Worm (Caenorhabditis elegans) whole organism, L2 larva: ENCODE measurements around the gene T04C12.11.

ENCODE experiments used
- C34F6.9 ChIP-seq: fragments of 150-350 bp; optimal IDR thresholded peaks from 2 replicates; lab custom pipeline; 2014; ENCODE audit warnings: missing biosample characterization, missing genetic modification characterization
- F13H6.1 ChIP-seq: sonication (generic microtip); optimal IDR thresholded peaks from 2 replicates; lab custom pipeline; 2016; ENCODE audit warnings: missing genetic modification characterization, missing compliant biosample characterization
- R02D3.7 ChIP-seq: fragments of 150-350 bp; optimal IDR thresholded peaks from 2 replicates; lab custom pipeline; 2014; ENCODE audit warnings: missing biosample characterization, missing genetic modification characterization
- Y55F3AM.14 ChIP-seq: fragments of 200-800 bp; sonication (Bioruptor generic); optimal IDR thresholded peaks from 2 replicates; lab custom pipeline; 2018; ENCODE audit warnings: mild to moderate bottlenecking, missing genetic modification characterization, missing compliant biosample characterization
- ZK546.5 ChIP-seq: sonication (generic microtip); optimal IDR thresholded peaks from 2 replicates; lab custom pipeline; 2017; ENCODE audit warnings: missing biosample characterization, missing genetic modification characterization
- aly-2 ChIP-seq: fragments of 150-350 bp; optimal IDR thresholded peaks from 2 replicates; lab custom pipeline; 2014; ENCODE audit warnings: missing biosample characterization, missing genetic modification characterization
- ama-1 ChIP-seq: fragments of 150-350 bp; optimal IDR thresholded peaks from 2 replicates; lab custom pipeline; 2018; ENCODE audit warnings: inconsistent platforms
- blmp-1 ChIP-seq: sonication (generic microtip); optimal IDR thresholded peaks from 2 replicates; lab custom pipeline; 2017; ENCODE audit warnings: missing genetic modification characterization, mild to moderate bottlenecking, missing compliant biosample characterization, antibody characterized with exemption, moderate library complexity; ENCODE audit not compliant: insufficient read depth
- dmd-4 ChIP-seq: sonication (generic microtip); optimal IDR thresholded peaks from 2 replicates; lab custom pipeline; 2017; ENCODE audit warnings: missing biosample characterization, missing genetic modification characterization
- elt-1 ChIP-seq: fragments of 150-350 bp; optimal IDR thresholded peaks from 2 replicates; lab custom pipeline; 2014; ENCODE audit warnings: missing biosample characterization, missing genetic modification characterization
- fos-1 ChIP-seq: fragments of 150-350 bp; optimal IDR thresholded peaks from 2 replicates; lab custom pipeline; 2014; ENCODE audit warnings: missing biosample characterization, missing genetic modification characterization
- gmeb-1 ChIP-seq: fragments of 150-350 bp; optimal IDR thresholded peaks from 2 replicates; lab custom pipeline; 2014; ENCODE audit warnings: missing biosample characterization, missing genetic modification characterization
- lin-13 ChIP-seq: fragments of 150-350 bp; optimal IDR thresholded peaks from 2 replicates; lab custom pipeline; 2014; ENCODE audit warnings: missing biosample characterization, missing genetic modification reagents, missing genetic modification characterization
- lsy-2 ChIP-seq, 2 experiments: fragments of 150-350 bp in 1 of 2; sonication (generic microtip) in 1 of 2; optimal IDR thresholded peaks; 2 replicates each; lab custom pipeline; 2014 to 2017; ENCODE audit warnings: missing biosample characterization in 2 of 2, missing genetic modification characterization in 2 of 2
- mab-5 ChIP-seq: fragments of 150-350 bp; optimal IDR thresholded peaks from 2 replicates; lab custom pipeline; 2014; ENCODE audit warnings: missing biosample characterization, missing genetic modification characterization
- mbf-1 ChIP-seq: sonication (generic microtip); optimal IDR thresholded peaks from 2 replicates; lab custom pipeline; 2017; ENCODE audit warnings: missing biosample characterization, missing genetic modification characterization
- mdl-1 ChIP-seq, 2 experiments: fragments of 150-350 bp in 1 of 2; sonication (generic microtip) in 1 of 2; optimal IDR thresholded peaks; 2 replicates each; lab custom pipeline; 2017; ENCODE audit warnings: missing biosample characterization in 2 of 2, missing genetic modification characterization in 2 of 2
- nhr-129 ChIP-seq: fragments of 150-350 bp; optimal IDR thresholded peaks from 2 replicates; lab custom pipeline; 2014; ENCODE audit warnings: missing biosample characterization, missing genetic modification characterization
- nhr-21 ChIP-seq: fragments of 150-350 bp; optimal IDR thresholded peaks from 2 replicates; lab custom pipeline; 2014; ENCODE audit warnings: missing biosample characterization, missing genetic modification characterization
- nhr-23 ChIP-seq: fragments of 150-350 bp; optimal IDR thresholded peaks from 2 replicates; lab custom pipeline; 2014; ENCODE audit warnings: missing biosample characterization, missing genetic modification reagents, missing genetic modification characterization
- nhr-237 ChIP-seq: fragments of 150-350 bp; optimal IDR thresholded peaks from 2 replicates; lab custom pipeline; 2014; ENCODE audit warnings: missing biosample characterization, missing genetic modification characterization
- nhr-25 ChIP-seq: fragments of 150-350 bp; sonication (generic microtip); optimal IDR thresholded peaks from 3 replicates; lab custom pipeline; 2014; ENCODE audit warnings: missing biosample characterization, missing genetic modification characterization
- peb-1 ChIP-seq: fragments of 150-350 bp; optimal IDR thresholded peaks from 2 replicates; lab custom pipeline; 2014; ENCODE audit warnings: missing biosample characterization, missing genetic modification characterization
- skn-1 ChIP-seq: sonication (generic microtip); optimal IDR thresholded peaks from 2 replicates; lab custom pipeline; 2017; ENCODE audit warnings: missing biosample characterization, missing genetic modification characterization
- sma-3 ChIP-seq: sonication (generic microtip); optimal IDR thresholded peaks from 2 replicates; lab custom pipeline; 2016; ENCODE audit warnings: missing genetic modification reagents, missing genetic modification characterization, missing compliant biosample characterization
- sma-9 ChIP-seq, 2 experiments: fragments of 150-350 bp in 1 of 2; sonication (generic microtip) in 1 of 2; optimal IDR thresholded peaks; 2 replicates each; lab custom pipeline; 2014 to 2016; ENCODE audit warnings: missing genetic modification characterization in 2 of 2, mild to moderate bottlenecking in 1 of 2, missing biosample characterization in 1 of 2, missing compliant biosample characterization in 1 of 2, missing genetic modification reagents in 1 of 2, moderate library complexity in 1 of 2
- snpc-4 ChIP-seq: fragments of 150-350 bp; optimal IDR thresholded peaks from 2 replicates; lab custom pipeline; 2014; ENCODE audit warnings: missing biosample characterization, missing genetic modification characterization
- unc-39 ChIP-seq: fragments of 150-350 bp; optimal IDR thresholded peaks from 2 replicates; lab custom pipeline; 2014; ENCODE audit warnings: missing biosample characterization, missing genetic modification characterization
- unc-55 ChIP-seq: fragments of 150-350 bp; sonication (generic microtip); optimal IDR thresholded peaks from 3 replicates; lab custom pipeline; 2014; ENCODE audit warnings: missing biosample characterization, missing genetic modification reagents, missing genetic modification characterization
- ztf-11 ChIP-seq: sonication (generic microtip); optimal IDR thresholded peaks from 2 replicates; lab custom pipeline; 2017; ENCODE audit warnings: missing biosample characterization, missing genetic modification characterization

The T04C12.11 gene

ce11 chrV:11093163-11094091, 33.3 kb upstream of the T04C12.11 start, which contains the start of gene lact-8:
Gene lact-8 (minus strand): TSS chrV:11093607.
- TF ChIP-seq ZK546.5 (no peak), blmp-1 (tag; lab: Kevin White, UChicago) (peak; percentile 55), lin-13 (GFP tag; lab: Kevin White, UChicago) (no peak), lsy-2 (tag; optimal IDR thresholded peaks at IDR 0.05; lab: Kevin White, UChicago) (no peak), F13H6.1 (no peak), nhr-21 (tag; lab: Kevin White, UChicago) (no peak)

- TF ChIP-seq nhr-23 (tag; lab: Kevin White, UChicago) (no peak), nhr-25 (tag; lab: Kevin White, UChicago) (peak; percentile 49), ZK546.5 (no peak), aly-2 (tag; lab: Kevin White, UChicago) (no peak), mdl-1 (tag; optimal IDR thresholded peaks at IDR 0.05; lab: Kevin White, UChicago) (no peak), dmd-4 (tag; lab: Kevin White, UChicago) (no peak)
Observed at ce11 chrV:11087519-11087998, 27.5 kb upstream of the T04C12.11 start, which contains the start of gene Y42A5A.1. Gene Y42A5A.1 (plus strand): TSS chrV:11087948.

- TF ChIP-seq gmeb-1 (tag; lab: Kevin White, UChicago) (peak; percentile 2), sma-3 (GFP tag; lab: Kevin White, UChicago) (peak; percentile 6), blmp-1 (tag; lab: Kevin White, UChicago) (peak; percentile 46), fos-1 (tag; lab: Kevin White, UChicago) (peak; percentile 4), sma-9 (GFP tag; optimal IDR thresholded peaks at IDR 0.05; lab: Kevin White, UChicago) (no peak), sma-9 (tag; optimal IDR thresholded peaks at IDR 0.05; lab: Kevin White, UChicago) (no peak)
Observed at ce11 chrV:11087119-11087518, 27.0 kb upstream of the T04C12.11 start.

ce11 chrV:11083691-11084090, 23.6 kb upstream of the T04C12.11 start:
- TF ChIP-seq nhr-237 (tag; lab: Kevin White, UChicago) (no peak), nhr-25 (tag; lab: Kevin White, UChicago) (no peak), lin-13 (GFP tag; lab: Kevin White, UChicago) (peak; percentile 33), lsy-2 (tag; optimal IDR thresholded peaks at IDR 0.05; lab: Kevin White, UChicago) (peak in 1 of 2 experiments; percentile 62), peb-1 (tag; lab: Kevin White, UChicago) (no peak), mbf-1 (tag; lab: Kevin White, UChicago) (no peak), skn-1 (tag; lab: Kevin White, UChicago) (no peak), R02D3.7 (tag; lab: Kevin White, UChicago) (no peak), sma-9 (GFP tag; optimal IDR thresholded peaks at IDR 0.05; lab: Kevin White, UChicago) (peak; percentile 61), sma-9 (tag; optimal IDR thresholded peaks at IDR 0.05; lab: Kevin White, UChicago) (no peak), mab-5 (tag; lab: Kevin White, UChicago) (peak; percentile 38), F13H6.1 (peak; percentile 84), unc-55 (GFP tag; lab: Kevin White, UChicago) (peak; percentile 29), ama-1 (lab: Kevin White, UChicago) (no peak), Y55F3AM.14 (GFP tag; lab: Kevin White, UChicago) (peak; percentile 5), mdl-1 (tag; optimal IDR thresholded peaks at IDR 0.05; lab: Kevin White, UChicago) (peak; percentile 19 to 37), nhr-21 (tag; lab: Kevin White, UChicago) (no peak), aly-2 (tag; lab: Kevin White, UChicago) (no peak), ZK546.5 (no peak), snpc-4 (tag; lab: Kevin White, UChicago) (no peak), unc-39 (no peak), C34F6.9 (peak; percentile 68), ztf-11 (tag; lab: Kevin White, UChicago) (no peak), blmp-1 (tag; lab: Kevin White, UChicago) (no peak), nhr-129 (tag; lab: Kevin White, UChicago) (peak; percentile 77)
- TF ChIP-seq, all 48 proteins: peak for 10

- TF ChIP-seq ZK546.5, result no peak
- no peak for TF ChIP-seq C34F6.9
- no peak for TF ChIP-seq elt-1 (tag; lab: Kevin White, UChicago)
- no peak for TF ChIP-seq F13H6.1
Observed at ce11 chrV:11082964-11083363, 22.9 kb upstream of the T04C12.11 start.
